Worm (Caenorhabditis elegans) whole organism, L1 larva: ENCODE data around the gene T19C3.5.

Source experiments
- alr-1 ChIP-seq: fragments of 200-800 bp; sonication (Bioruptor generic); optimal IDR thresholded peaks from 2 replicates; lab custom pipeline; 2018; ENCODE audit warnings: borderline replicate concordance, mild to moderate bottlenecking, missing genetic modification characterization, missing compliant biosample characterization
- ceh-82 ChIP-seq, 3 experiments: fragments of 150-350 bp in 1 of 3; sonication (generic microtip) in 2 of 3; optimal IDR thresholded peaks; 2 replicates each; lab custom pipeline; 2014 to 2017; ENCODE audit warnings: missing biosample characterization in 3 of 3, missing genetic modification characterization in 3 of 3
- elt-2 ChIP-seq: sonication (generic microtip); optimal IDR thresholded peaks from 2 replicates; lab custom pipeline; 2016; ENCODE audit warnings: missing genetic modification characterization, mild to moderate bottlenecking, inconsistent platforms, missing compliant biosample characterization, missing genetic modification reagents
- fkh-10 ChIP-seq: sonication (generic microtip); optimal IDR thresholded peaks from 2 replicates; lab custom pipeline; 2017; ENCODE audit warnings: missing biosample characterization, missing genetic modification reagents, missing genetic modification characterization
- isw-1 ChIP-seq: fragments of 200-800 bp; sonication (Bioruptor generic); IDR thresholded peaks from 2 replicates; pipeline ENCODE4 v1.3.6; 2022; ENCODE audit warnings: missing genetic modification characterization, missing compliant biosample characterization
- lin-35 ChIP-seq, 2 experiments: fragments of 150-350 bp; optimal IDR thresholded peaks; 2 replicates each; lab custom pipeline; 2014; ENCODE audit warnings: missing biosample characterization in 2 of 2, missing genetic modification characterization in 2 of 2, missing genetic modification reagents in 2 of 2
- nhr-77 ChIP-seq: fragments of 150-350 bp; optimal IDR thresholded peaks from 2 replicates; lab custom pipeline; 2014; ENCODE audit warnings: missing biosample characterization, missing genetic modification characterization
- snpc-4 ChIP-seq: fragments of 150-350 bp; optimal IDR thresholded peaks from 2 replicates; lab custom pipeline; 2014; ENCODE audit warnings: missing biosample characterization, missing genetic modification characterization

- TF ChIP-seq nhr-77 (tag; lab: Kevin White, UChicago) = no peak
- no peak for TF ChIP-seq alr-1 (tag; lab: Kevin White, UChicago)
- TF ChIP-seq isw-1 (GFP tag; lab: Robert Waterston, UW) = peak; percentile 62
- TF ChIP-seq lin-35 (GFP tag; optimal IDR thresholded peaks at IDR 0.05; lab: Kevin White, UChicago) = peak in 1 of 2 experiments; percentile 47
- peak; percentile 81 for TF ChIP-seq fkh-10 (GFP tag; lab: Kevin White, UChicago)
- no peak for TF ChIP-seq elt-2
- TF ChIP-seq snpc-4 = no peak
- TF ChIP-seq ceh-82 (tag; optimal IDR thresholded peaks at IDR 0.05; lab: Kevin White, UChicago) = peak in 2 of 3 experiments; percentile 3 to 68
These were observed 43.3 kb upstream of the T19C3.5 start for ce11 chrIII:670994-671393.
